Fruit fly (Drosophila melanogaster): ENCODE data around the gene CG7829.

Gene CG7829

DNA sequence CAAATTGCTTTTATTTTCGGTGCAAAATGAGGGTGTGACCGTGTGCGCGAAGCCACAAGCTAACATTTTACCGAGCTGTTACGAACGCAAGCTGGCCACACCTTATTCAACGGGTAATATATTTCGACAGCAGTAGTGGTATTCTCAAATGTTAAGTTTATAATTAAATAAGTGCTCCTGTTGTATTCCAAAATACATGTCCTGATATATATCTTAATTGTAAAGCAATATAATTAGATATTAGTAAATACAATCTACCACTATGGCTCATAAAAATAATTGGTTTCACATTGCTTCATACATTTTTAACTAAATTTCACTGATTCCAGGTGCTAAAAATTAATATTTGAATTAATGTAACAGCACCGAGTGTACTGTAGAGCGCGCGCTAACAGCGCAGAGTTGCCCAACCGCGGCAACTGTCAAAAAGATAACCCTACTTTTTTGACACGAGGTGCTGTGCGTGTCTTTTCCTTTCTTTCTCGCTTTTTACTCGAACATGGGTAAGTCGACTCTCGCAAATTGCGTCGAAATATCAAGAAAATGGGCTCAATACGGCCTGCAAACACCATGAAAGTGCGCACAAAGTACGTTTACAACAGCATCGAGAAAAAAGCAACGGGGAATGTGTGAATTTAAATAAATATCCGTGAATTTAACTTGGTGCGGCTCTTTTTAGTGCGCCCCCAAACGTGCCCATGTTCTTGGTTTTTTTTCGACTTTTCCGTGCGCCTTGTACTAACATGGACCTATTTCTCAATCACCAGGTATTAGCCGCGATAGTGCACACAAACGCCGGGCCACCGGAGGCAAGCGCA, 44.1 kb upstream of the CG7829 start, which contains the start of the genes CG15514 and RpS8 (continued):
- TF ChIP-seq nmo (GFP tag; optimal IDR thresholded peaks at IDR 0.05) = peak; percentile 77
- no peak for TF ChIP-seq amos (GFP tag; IDR thresholded peaks at IDR 0.05; ENCODE audit: partially characterized antibody)
- TF ChIP-seq MESR4 (GFP tag; optimal IDR thresholded peaks at IDR 0.05) = peak; percentile 97
- TF ChIP-seq dpn (GFP tag; optimal IDR thresholded peaks at IDR 0.05) = peak; percentile 36 to 52
- TF ChIP-seq dysf (GFP tag; IDR thresholded peaks at IDR 0.05) = peak; percentile 46; the same call in 2 of the 3 replicates
- peak; percentile 34 for TF ChIP-seq CG31365 (tag; optimal IDR thresholded peaks at IDR 0.05)
- no peak for TF ChIP-seq chn (GFP tag; optimal IDR thresholded peaks at IDR 0.05)
- no peak for TF ChIP-seq Sox100B (GFP tag; optimal IDR thresholded peaks at IDR 0.05)
- no peak for TF ChIP-seq Hand (GFP tag; optimal IDR thresholded peaks at IDR 0.05)
- peak; percentile 72 for TF ChIP-seq CG13424 (tag; optimal IDR thresholded peaks at IDR 0.05)
- 0 out of 3 replicates have a peak, but pooled peaks have one; percentile 16 for TF ChIP-seq HLH4C (GFP tag; IDR thresholded peaks at IDR 0.05; ENCODE audit: partially characterized antibody)
- TF ChIP-seq CG34422 (GFP tag; IDR thresholded peaks at IDR 0.05) = peak; percentile 62; the same call in 1 of the 3 replicates
- peak; percentile 39 for TF ChIP-seq eyg (GFP tag; optimal IDR thresholded peaks at IDR 0.05)
- peak; percentile 71 for TF ChIP-seq CG2116 (GFP tag; optimal IDR thresholded peaks at IDR 0.05)
- TF ChIP-seq Oli (tag; optimal IDR thresholded peaks at IDR 0.05) = peak; percentile 45
- TF ChIP-seq ro (GFP tag; IDR thresholded peaks at IDR 0.05) = no peak
- TF ChIP-seq CG1602 (GFP tag; optimal IDR thresholded peaks at IDR 0.05) = peak; percentile 18
- peak; percentile 24; the same call in 1 of the 2 replicates for TF ChIP-seq Rx (GFP tag; IDR thresholded peaks at IDR 0.05)
- TF ChIP-seq da (GFP tag; optimal IDR thresholded peaks at IDR 0.05) = peak; percentile 41
- TF ChIP-seq CG17612 (GFP tag; IDR thresholded peaks at IDR 0.05) = no peak
- peak; percentile 42 for TF ChIP-seq ind (GFP tag; optimal IDR thresholded peaks at IDR 0.05)
- peak; percentile 68 for TF ChIP-seq Nf-YC (tag; optimal IDR thresholded peaks at IDR 0.05)
- TF ChIP-seq jumu (GFP tag; optimal IDR thresholded peaks at IDR 0.05) = no peak
- peak; percentile 24 for TF ChIP-seq CG10462 (GFP tag; optimal IDR thresholded peaks at IDR 0.05)
- no peak for TF ChIP-seq CG15073 (GFP tag; optimal IDR thresholded peaks at IDR 0.05)
- peak; percentile 23 for TF ChIP-seq pum (GFP tag; optimal IDR thresholded peaks at IDR 0.05)
- TF ChIP-seq CG14667 (GFP tag; IDR thresholded peaks at IDR 0.05) = no peak
- TF ChIP-seq Nf-YB (GFP tag; optimal IDR thresholded peaks at IDR 0.05) = peak; percentile 30
- TF ChIP-seq Pdp1 (GFP tag; optimal IDR thresholded peaks at IDR 0.05) = peak in 1 of 2 experiments; percentile 41
- TF ChIP-seq CG14050 (GFP tag; IDR thresholded peaks at IDR 0.05) = no peak
- no peak for TF ChIP-seq Hmx (GFP tag; optimal IDR thresholded peaks at IDR 0.05)
- TF ChIP-seq lilli (GFP tag; optimal IDR thresholded peaks at IDR 0.05) = peak; percentile 22
- no peak for TF ChIP-seq CG7745 (tag; optimal IDR thresholded peaks at IDR 0.05)
- TF ChIP-seq prd (optimal IDR thresholded peaks at IDR 0.05) = no peak
- TF ChIP-seq prd (GFP tag; IDR thresholded peaks at IDR 0.05) = 0 out of 3 replicates have a peak, but pooled peaks have one; percentile 51
- no peak for TF ChIP-seq Abd-B (GFP tag; optimal IDR thresholded peaks at IDR 0.05)
- peak; percentile 59 for TF ChIP-seq zen (tag; optimal IDR thresholded peaks at IDR 0.05)
- peak in 1 of 2 experiments; percentile 14 for TF ChIP-seq crp (GFP tag; optimal IDR thresholded peaks at IDR 0.05)
- TF ChIP-seq knrl (GFP tag; IDR thresholded peaks at IDR 0.05; ENCODE audit: partially characterized antibody) = no peak
- TF ChIP-seq ftz-f1 (GFP tag; optimal IDR thresholded peaks at IDR 0.05) = no peak
- TF ChIP-seq tgo (GFP tag; IDR thresholded peaks at IDR 0.05) = peak; percentile 37; the same call in 1 of the 3 replicates
- no peak for TF ChIP-seq CG12769 (tag; optimal IDR thresholded peaks at IDR 0.05)
- TF ChIP-seq CG11085 (GFP tag; IDR thresholded peaks at IDR 0.05) = no peak
- peak; percentile 82 for TF ChIP-seq Meics (GFP tag; optimal IDR thresholded peaks at IDR 0.05)
- no peak for TF ChIP-seq croc (GFP tag; conservative IDR thresholded peaks at IDR 0.05)
- peak; percentile 86 for TF ChIP-seq caup (GFP tag; optimal IDR thresholded peaks at IDR 0.05; ENCODE audit: severe bottlenecking)
- no peak for TF ChIP-seq Chrac-16 (GFP tag; optimal IDR thresholded peaks at IDR 0.05)
- no peak for TF ChIP-seq fd102C (GFP tag; optimal IDR thresholded peaks at IDR 0.05)

All from whole organism, embryonic.